Fruit fly (Drosophila melanogaster): ENCODE measurements around the gene skd.

DNA sequence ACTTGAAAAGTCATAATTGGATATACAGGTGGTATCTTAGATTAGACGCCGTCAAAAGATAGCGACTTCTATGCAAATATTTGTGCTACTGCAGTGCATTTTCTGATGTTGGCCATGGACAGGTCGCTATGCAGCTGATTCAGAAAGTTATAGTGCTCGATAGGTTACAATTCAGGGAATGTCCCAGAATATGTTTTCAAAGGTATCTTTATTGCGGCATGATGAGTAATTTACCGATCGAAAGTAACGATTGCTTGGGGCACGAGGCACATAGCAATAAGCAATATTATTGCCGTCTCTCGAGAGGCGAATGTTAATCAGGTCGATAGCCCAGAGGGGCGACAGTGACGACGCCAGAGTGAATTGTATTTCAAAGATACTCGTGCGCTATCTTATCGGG is 42.8 kb upstream of the skd start:
- no peak for TF ChIP-seq Jarid2 (GFP tag; optimal IDR thresholded peaks at IDR 0.05)
- no peak for TF ChIP-seq Lpt (GFP tag; optimal IDR thresholded peaks at IDR 0.05)
- TF ChIP-seq repo (GFP tag; optimal IDR thresholded peaks at IDR 0.05), result no peak
- no peak for TF ChIP-seq usp (GFP tag; optimal IDR thresholded peaks at IDR 0.05)
- TF ChIP-seq unpg (GFP tag; optimal IDR thresholded peaks at IDR 0.05), result no peak
- TF ChIP-seq E2f2 (GFP tag; IDR thresholded peaks at IDR 0.05), result no peak
- no peak for TF ChIP-seq ase (GFP tag; IDR thresholded peaks at IDR 0.05)
- no peak for TF ChIP-seq ems (GFP tag; optimal IDR thresholded peaks at IDR 0.05)
- no peak for TF ChIP-seq stwl (tag; optimal IDR thresholded peaks at IDR 0.05)
- no peak for TF ChIP-seq gsb (GFP tag; IDR thresholded peaks at IDR 0.05)
- no peak for TF ChIP-seq Mrtf (GFP tag; IDR thresholded peaks at IDR 0.05)
- TF ChIP-seq ATbp (GFP tag; optimal IDR thresholded peaks at IDR 0.05), result no peak
